Fruit fly (Drosophila melanogaster): Measurements from ENCODE around the gene Utx.

- no peak for TF ChIP-seq Met (GFP tag; optimal IDR thresholded peaks at IDR 0.05)
- no peak for TF ChIP-seq ss (GFP tag; optimal IDR thresholded peaks at IDR 0.05)
- TF ChIP-seq fd85E (GFP tag; optimal IDR thresholded peaks at IDR 0.05) = no peak
- TF ChIP-seq CG11294 (GFP tag; IDR thresholded peaks at IDR 0.05) = no peak
- TF ChIP-seq CG6276 (GFP tag; optimal IDR thresholded peaks at IDR 0.05) = no peak
- no peak for TF ChIP-seq Sox15 (GFP tag; optimal IDR thresholded peaks at IDR 0.05)
- no peak for TF ChIP-seq CG7368 (GFP tag; optimal IDR thresholded peaks at IDR 0.05)
- TF ChIP-seq Gug (GFP tag; IDR thresholded peaks at IDR 0.05) = no peak
Observed at dm6 chr2L:10263343-10263744, 15.3 kb downstream of the Utx start, which contains the start of gene Rsf1.
